Worm (Caenorhabditis elegans) whole organism, mixed stage, embryonic: ENCODE measurements around the gene nspb-7.
A peak's percentile ranks its signal among the peaks of the same experiment; 100 is the strongest.

Experiments used
- M03D4.4 ChIP-seq: sonication (generic microtip); optimal IDR thresholded peaks from 2 replicates; lab custom pipeline; 2017; ENCODE audit warnings: mild to moderate bottlenecking, missing genetic modification characterization, missing compliant biosample characterization
- bed-3 ChIP-seq: fragments of 200-800 bp; sonication (Bioruptor generic); optimal IDR thresholded peaks from 3 replicates; lab custom pipeline; 2018; ENCODE audit warnings: mild to moderate bottlenecking, missing genetic modification characterization, moderate library complexity, missing compliant biosample characterization
- blmp-1 ChIP-seq: fragments of 150-350 bp; optimal IDR thresholded peaks from 2 replicates; lab custom pipeline; 2014; ENCODE audit warnings: missing biosample characterization, missing genetic modification characterization
- ceh-39 ChIP-seq: fragments of 150-350 bp; optimal IDR thresholded peaks from 2 replicates; lab custom pipeline; 2014; ENCODE audit warnings: missing biosample characterization, missing genetic modification characterization
- ceh-43 ChIP-seq: fragments of 200-800 bp; sonication (Bioruptor generic); optimal IDR thresholded peaks from 2 replicates; lab custom pipeline; 2018; ENCODE audit warnings: mild to moderate bottlenecking, missing genetic modification characterization, moderate library complexity, missing compliant biosample characterization
- ceh-83 ChIP-seq: fragments of 200-800 bp; sonication (Bioruptor generic); optimal IDR thresholded peaks from 2 replicates; lab custom pipeline; 2018; ENCODE audit warnings: mild to moderate bottlenecking, missing genetic modification characterization, missing compliant biosample characterization
- ces-1 ChIP-seq: fragments of 150-350 bp; optimal IDR thresholded peaks from 2 replicates; lab custom pipeline; 2014; ENCODE audit warnings: missing biosample characterization, missing genetic modification reagents, missing genetic modification characterization
- cnd-1 ChIP-seq: fragments of 200-800 bp; sonication (Bioruptor generic); optimal IDR thresholded peaks from 2 replicates; lab custom pipeline; 2018; ENCODE audit warnings: mild to moderate bottlenecking, missing genetic modification characterization, missing compliant biosample characterization
- drap-1 ChIP-seq: fragments of 200-800 bp; sonication (Bioruptor generic); optimal IDR thresholded peaks from 3 replicates; lab custom pipeline; 2018; ENCODE audit warnings: mild to moderate bottlenecking, missing genetic modification characterization, missing compliant biosample characterization
- elt-1 ChIP-seq: sonication (generic microtip); optimal IDR thresholded peaks from 2 replicates; lab custom pipeline; 2017; ENCODE audit warnings: missing genetic modification characterization, mild to moderate bottlenecking, missing compliant biosample characterization, antibody characterized with exemption, moderate library complexity, borderline replicate concordance; ENCODE audit not compliant: insufficient read depth
- elt-3 ChIP-seq: fragments of 150-350 bp; optimal IDR thresholded peaks from 2 replicates; lab custom pipeline; 2014; ENCODE audit warnings: missing biosample characterization, missing genetic modification characterization
- flh-1 ChIP-seq: fragments of 200-800 bp; sonication (Bioruptor generic); optimal IDR thresholded peaks from 2 replicates; lab custom pipeline; 2018; ENCODE audit warnings: mild to moderate bottlenecking, missing genetic modification characterization, moderate library complexity, missing compliant biosample characterization
- hlh-1 ChIP-seq: fragments of 150-350 bp; optimal IDR thresholded peaks from 2 replicates; lab custom pipeline; 2014; ENCODE audit warnings: missing biosample characterization, missing genetic modification reagents, missing genetic modification characterization
- lin-13 ChIP-seq: fragments of 150-350 bp; optimal IDR thresholded peaks from 2 replicates; lab custom pipeline; 2014; ENCODE audit warnings: missing biosample characterization, missing genetic modification characterization
- lin-32 ChIP-seq: fragments of 200-800 bp; sonication (Bioruptor generic); optimal IDR thresholded peaks from 2 replicates; lab custom pipeline; 2018; ENCODE audit warnings: mild to moderate bottlenecking, missing genetic modification characterization, missing compliant biosample characterization
- lsy-2 ChIP-seq: fragments of 150-350 bp; optimal IDR thresholded peaks from 2 replicates; lab custom pipeline; 2014; ENCODE audit warnings: missing biosample characterization, missing genetic modification characterization
- nhr-12 ChIP-seq: fragments of 150-350 bp; optimal IDR thresholded peaks from 2 replicates; lab custom pipeline; 2014; ENCODE audit warnings: missing biosample characterization, missing genetic modification characterization
- nhr-2 ChIP-seq: fragments of 150-350 bp; optimal IDR thresholded peaks from 2 replicates; lab custom pipeline; 2014; ENCODE audit warnings: missing biosample characterization, missing genetic modification characterization
- nhr-237 ChIP-seq: fragments of 150-350 bp; optimal IDR thresholded peaks from 2 replicates; lab custom pipeline; 2014; ENCODE audit warnings: missing biosample characterization, missing genetic modification characterization
- nhr-28 ChIP-seq: fragments of 150-350 bp; optimal IDR thresholded peaks from 2 replicates; lab custom pipeline; 2014; ENCODE audit warnings: missing biosample characterization, missing genetic modification characterization
- pha-4 ChIP-seq: fragments of 150-350 bp; optimal IDR thresholded peaks from 2 replicates; lab custom pipeline; 2018; ENCODE audit warnings: missing biosample characterization, missing genetic modification reagents, missing genetic modification characterization
- sem-2 ChIP-seq: fragments of 200-800 bp; sonication (Bioruptor generic); optimal IDR thresholded peaks from 2 replicates; lab custom pipeline; 2018; ENCODE audit warnings: mild to moderate bottlenecking, missing genetic modification characterization, missing compliant biosample characterization
- snpc-4 ChIP-seq: fragments of 150-350 bp; optimal IDR thresholded peaks from 2 replicates; lab custom pipeline; 2014; ENCODE audit warnings: missing biosample characterization, missing genetic modification characterization
- sptf-1 ChIP-seq: sonication (generic microtip); optimal IDR thresholded peaks from 2 replicates; lab custom pipeline; 2017; ENCODE audit warnings: mild to moderate bottlenecking, missing genetic modification characterization, moderate library complexity, missing compliant biosample characterization
- unc-120 ChIP-seq: sonication (generic microtip); optimal IDR thresholded peaks from 2 replicates; lab custom pipeline; 2017; ENCODE audit warnings: missing genetic modification characterization, missing compliant biosample characterization; ENCODE audit not compliant: poor library complexity, severe bottlenecking
- unc-39 ChIP-seq: fragments of 150-350 bp; optimal IDR thresholded peaks from 2 replicates; lab custom pipeline; 2014; ENCODE audit warnings: missing biosample characterization, missing genetic modification characterization
- unc-62 ChIP-seq: fragments of 150-350 bp; optimal IDR thresholded peaks from 2 replicates; lab custom pipeline; 2014; ENCODE audit warnings: missing biosample characterization, missing genetic modification reagents, missing genetic modification characterization
- ztf-11 ChIP-seq: fragments of 150-350 bp; optimal IDR thresholded peaks from 2 replicates; lab custom pipeline; 2014; ENCODE audit warnings: missing biosample characterization, missing genetic modification characterization

Gene nspb-7

ce11 chrII:14597788-14598187, 19.7 kb downstream of the nspb-7 start:
- no peak for TF ChIP-seq unc-120 (tag; lab: Kevin White, UChicago)
- peak; percentile 32 for TF ChIP-seq elt-3 (tag; lab: Kevin White, UChicago)

ce11 chrII:14598367-14598766, 20.3 kb downstream of the nspb-7 start:
- no peak for TF ChIP-seq sptf-1 (tag; lab: Kevin White, UChicago)
- TF ChIP-seq hlh-1 (tag; lab: Kevin White, UChicago) = peak; percentile 21
- no peak for TF ChIP-seq bed-3
- no peak for TF ChIP-seq lin-13 (tag; lab: Kevin White, UChicago)
- no peak for TF ChIP-seq M03D4.4 (tag; lab: Kevin White, UChicago)
- TF ChIP-seq nhr-28 (tag; lab: Kevin White, UChicago) = no peak
- TF ChIP-seq, all 35 proteins: peak for 1

ce11 chrII:14599284-14599862, 21.3 kb downstream of the nspb-7 start:
- TF ChIP-seq bed-3 (no peak), ztf-11 (tag; lab: Kevin White, UChicago) (no peak), elt-1 (no peak)

ce11 chrII:14599933-14600630, 22.0 kb downstream of the nspb-7 start:
- TF ChIP-seq blmp-1 (tag; lab: Kevin White, UChicago) (no peak), nhr-237 (no peak), ztf-11 (tag; lab: Kevin White, UChicago) (no peak), hlh-1 (tag; lab: Kevin White, UChicago) (no peak), ceh-83 (no peak), cnd-1 (tag; lab: Kevin White, UChicago) (no peak), sem-2 (GFP tag; lab: Kevin White, UChicago) (no peak), M03D4.4 (tag; lab: Kevin White, UChicago) (no peak), unc-39 (tag; lab: Kevin White, UChicago) (no peak), flh-1 (GFP tag; lab: Kevin White, UChicago) (no peak), unc-62 (GFP tag; lab: Kevin White, UChicago) (no peak)

ce11 chrII:14600852-14601313, 22.8 kb downstream of the nspb-7 start, which contains the start of gene tps-2:
tps-2 (plus strand) TSS chrII:14600902.
- no peak for TF ChIP-seq nhr-28 (tag; lab: Kevin White, UChicago)
- TF ChIP-seq unc-62 (GFP tag; lab: Kevin White, UChicago) = no peak
- TF ChIP-seq ceh-83 = no peak
- no peak for TF ChIP-seq ceh-43 (GFP tag; lab: Kevin White, UChicago)
- TF ChIP-seq ces-1 = no peak
- TF ChIP-seq nhr-12 = no peak
- no peak for TF ChIP-seq lsy-2 (tag; lab: Kevin White, UChicago)
- no peak for TF ChIP-seq nhr-237
- no peak for TF ChIP-seq unc-120 (tag; lab: Kevin White, UChicago)
- TF ChIP-seq flh-1 (GFP tag; lab: Kevin White, UChicago) = no peak
- no peak for TF ChIP-seq ceh-39 (tag; lab: Kevin White, UChicago)
- TF ChIP-seq lin-13 (tag; lab: Kevin White, UChicago) = no peak

ce11 chrII:14602735-14603134, 24.6 kb downstream of the nspb-7 start:
- TF ChIP-seq lin-32 (GFP tag; lab: Kevin White, UChicago) (no peak), nhr-2 (tag; lab: Kevin White, UChicago) (no peak), bed-3 (no peak), nhr-28 (tag; lab: Kevin White, UChicago) (no peak), unc-120 (tag; lab: Kevin White, UChicago) (no peak), ces-1 (no peak), ceh-43 (GFP tag; lab: Kevin White, UChicago) (no peak), drap-1 (GFP tag; lab: Kevin White, UChicago) (no peak), pha-4 (tag; lab: Kevin White, UChicago) (no peak), unc-62 (GFP tag; lab: Kevin White, UChicago) (no peak), blmp-1 (tag; lab: Kevin White, UChicago) (no peak), sem-2 (GFP tag; lab: Kevin White, UChicago) (no peak), snpc-4 (tag; lab: Kevin White, UChicago) (no peak), ztf-11 (tag; lab: Kevin White, UChicago) (no peak), flh-1 (GFP tag; lab: Kevin White, UChicago) (no peak), sptf-1 (tag; lab: Kevin White, UChicago) (no peak)
